Worm (Caenorhabditis elegans) whole organism, L3 larva: Measurements from ENCODE around the gene Y53F4B.5.

ENCODE experiments used
- ama-1 ChIP-seq: fragments of 150-350 bp; optimal IDR thresholded peaks from 2 replicates; lab custom pipeline; 2018
- ceh-16 ChIP-seq: sonication (generic microtip); optimal IDR thresholded peaks from 2 replicates; lab custom pipeline; 2017; ENCODE audit warnings: missing biosample characterization, missing genetic modification characterization
- ceh-28 ChIP-seq: fragments of 150-350 bp; optimal IDR thresholded peaks from 2 replicates; lab custom pipeline; 2014; ENCODE audit warnings: missing biosample characterization, missing genetic modification reagents, missing genetic modification characterization
- ceh-82 ChIP-seq: fragments of 150-350 bp; optimal IDR thresholded peaks from 2 replicates; lab custom pipeline; 2014; ENCODE audit warnings: missing biosample characterization, missing genetic modification characterization
- ceh-9 ChIP-seq: sonication (generic microtip); optimal IDR thresholded peaks from 2 replicates; lab custom pipeline; 2018; ENCODE audit warnings: missing biosample characterization, missing genetic modification characterization
- daf-12 ChIP-seq: fragments of 150-350 bp; optimal IDR thresholded peaks from 2 replicates; lab custom pipeline; 2014; ENCODE audit warnings: missing biosample characterization, missing genetic modification reagents, missing genetic modification characterization
- egl-27 ChIP-seq: sonication (generic microtip); optimal IDR thresholded peaks from 4 replicates; lab custom pipeline; 2017; ENCODE audit warnings: missing biosample characterization, missing genetic modification reagents, missing genetic modification characterization
- egl-5 ChIP-seq: fragments of 150-350 bp; optimal IDR thresholded peaks from 2 replicates; lab custom pipeline; 2017; ENCODE audit warnings: missing biosample characterization, missing genetic modification reagents, missing genetic modification characterization, inconsistent platforms
- elt-1 ChIP-seq: fragments of 150-350 bp; optimal IDR thresholded peaks from 2 replicates; lab custom pipeline; 2014; ENCODE audit warnings: missing biosample characterization, missing genetic modification characterization
- elt-2 ChIP-seq: sonication (generic microtip); optimal IDR thresholded peaks from 2 replicates; lab custom pipeline; 2016; ENCODE audit warnings: missing genetic modification reagents, mild to moderate bottlenecking, missing genetic modification characterization, missing compliant biosample characterization
- elt-3 ChIP-seq, 3 experiments: fragments of 150-350 bp in 1 of 3; sonication (generic microtip) in 2 of 3; optimal IDR thresholded peaks; 2 replicates in 2 of 3; 4 replicates in 1 of 3; lab custom pipeline; 2014 to 2017; ENCODE audit warnings: missing biosample characterization in 3 of 3, missing genetic modification characterization in 3 of 3
- eor-1 ChIP-seq, 2 experiments: fragments of 150-350 bp; optimal IDR thresholded peaks; 2 replicates each; lab custom pipeline; 2014 to 2018; ENCODE audit warnings: missing biosample characterization in 2 of 2, missing genetic modification characterization in 2 of 2
- fkh-10 ChIP-seq: sonication (generic microtip); optimal IDR thresholded peaks from 2 replicates; lab custom pipeline; 2017; ENCODE audit warnings: missing biosample characterization, missing genetic modification reagents, missing genetic modification characterization
- fkh-2 ChIP-seq: fragments of 150-350 bp; optimal IDR thresholded peaks from 2 replicates; lab custom pipeline; 2014; ENCODE audit warnings: missing biosample characterization, missing genetic modification reagents, missing genetic modification characterization
- fos-1 ChIP-seq: fragments of 150-350 bp; optimal IDR thresholded peaks from 2 replicates; lab custom pipeline; 2014; ENCODE audit warnings: missing biosample characterization, missing genetic modification characterization
- hmg-11 ChIP-seq: sonication (generic microtip); optimal IDR thresholded peaks from 2 replicates; lab custom pipeline; 2016; ENCODE audit warnings: missing genetic modification characterization, missing compliant biosample characterization
- jun-1 ChIP-seq: fragments of 150-350 bp; optimal IDR thresholded peaks from 2 replicates; lab custom pipeline; 2014; ENCODE audit warnings: missing biosample characterization, missing genetic modification reagents, missing genetic modification characterization
- lin-15B ChIP-seq: fragments of 150-350 bp; optimal IDR thresholded peaks from 2 replicates; lab custom pipeline; 2014; ENCODE audit warnings: missing biosample characterization, missing genetic modification characterization
- lin-39 ChIP-seq: fragments of 150-350 bp; optimal IDR thresholded peaks from 2 replicates; lab custom pipeline; 2018; ENCODE audit warnings: missing biosample characterization, missing genetic modification reagents, missing genetic modification characterization
- lsy-12 ChIP-seq: sonication (generic microtip); optimal IDR thresholded peaks from 2 replicates; lab custom pipeline; 2016; ENCODE audit warnings: mild to moderate bottlenecking, missing genetic modification characterization, missing compliant biosample characterization
- mdl-1 ChIP-seq: fragments of 150-350 bp; optimal IDR thresholded peaks from 2 replicates; lab custom pipeline; 2014; ENCODE audit warnings: missing biosample characterization, missing genetic modification characterization
- mml-1 ChIP-seq: fragments of 150-350 bp; sonication (generic microtip); optimal IDR thresholded peaks from 3 replicates; lab custom pipeline; 2014; ENCODE audit warnings: missing biosample characterization, missing genetic modification characterization
- nfya-1 ChIP-seq: sonication (generic microtip); optimal IDR thresholded peaks from 2 replicates; lab custom pipeline; 2017; ENCODE audit warnings: missing genetic modification characterization, mild to moderate bottlenecking, missing compliant biosample characterization, antibody characterized with exemption, moderate library complexity; ENCODE audit not compliant: insufficient read depth
- nhr-11 ChIP-seq: fragments of 150-350 bp; optimal IDR thresholded peaks from 2 replicates; lab custom pipeline; 2014; ENCODE audit warnings: missing biosample characterization, missing genetic modification characterization
- nhr-12 ChIP-seq: fragments of 150-350 bp; optimal IDR thresholded peaks from 2 replicates; lab custom pipeline; 2014; ENCODE audit warnings: missing biosample characterization, missing genetic modification characterization
- nhr-237 ChIP-seq: fragments of 150-350 bp; optimal IDR thresholded peaks from 2 replicates; lab custom pipeline; 2014; ENCODE audit warnings: missing biosample characterization, missing genetic modification characterization
- nhr-25 ChIP-seq: sonication (generic microtip); optimal IDR thresholded peaks from 2 replicates; lab custom pipeline; 2017; ENCODE audit warnings: missing biosample characterization, missing genetic modification characterization
- nhr-28 ChIP-seq: fragments of 150-350 bp; optimal IDR thresholded peaks from 2 replicates; lab custom pipeline; 2014; ENCODE audit warnings: missing biosample characterization, missing genetic modification characterization
- nhr-43 ChIP-seq: sonication (generic microtip); optimal IDR thresholded peaks from 2 replicates; lab custom pipeline; 2016; ENCODE audit warnings: mild to moderate bottlenecking, missing genetic modification characterization, missing compliant biosample characterization; ENCODE audit not compliant: poor library complexity, severe bottlenecking
- nhr-76 ChIP-seq: fragments of 150-350 bp; sonication (generic microtip); optimal IDR thresholded peaks from 5 replicates; lab custom pipeline; 2014; ENCODE audit warnings: missing biosample characterization, missing genetic modification characterization
- nhr-77 ChIP-seq: fragments of 150-350 bp; optimal IDR thresholded peaks from 2 replicates; lab custom pipeline; 2014; ENCODE audit warnings: missing biosample characterization, missing genetic modification characterization
- pha-4 ChIP-seq: fragments of 150-350 bp; optimal IDR thresholded peaks from 2 replicates; lab custom pipeline; 2014; ENCODE audit warnings: missing biosample characterization, missing genetic modification reagents, missing genetic modification characterization
- pqm-1 ChIP-seq: fragments of 150-350 bp; optimal IDR thresholded peaks from 2 replicates; lab custom pipeline; 2017; ENCODE audit warnings: missing biosample characterization, missing genetic modification characterization, inconsistent platforms
- sea-2 ChIP-seq: fragments of 150-350 bp; sonication (generic microtip); optimal IDR thresholded peaks from 4 replicates; lab custom pipeline; 2014; ENCODE audit warnings: missing biosample characterization, missing genetic modification reagents, missing genetic modification characterization
- skn-1 ChIP-seq: fragments of 150-350 bp; optimal IDR thresholded peaks from 2 replicates; lab custom pipeline; 2014; ENCODE audit warnings: missing biosample characterization, missing genetic modification characterization
- snpc-4 ChIP-seq: fragments of 150-350 bp; optimal IDR thresholded peaks from 2 replicates; lab custom pipeline; 2014; ENCODE audit warnings: missing biosample characterization, missing genetic modification characterization
- tbx-2 ChIP-seq: sonication (generic microtip); optimal IDR thresholded peaks from 2 replicates; lab custom pipeline; 2016; ENCODE audit warnings: mild to moderate bottlenecking, missing genetic modification characterization, missing compliant biosample characterization
- unc-39 ChIP-seq: sonication (generic microtip); optimal IDR thresholded peaks from 4 replicates; lab custom pipeline; 2017; ENCODE audit warnings: missing biosample characterization, missing genetic modification characterization
- unc-62 ChIP-seq: fragments of 150-350 bp; sonication (generic microtip); optimal IDR thresholded peaks from 4 replicates; lab custom pipeline; 2014; ENCODE audit warnings: missing biosample characterization, missing genetic modification reagents, missing genetic modification characterization
- ztf-11 ChIP-seq: fragments of 150-350 bp; optimal IDR thresholded peaks from 2 replicates; lab custom pipeline; 2014; ENCODE audit warnings: missing biosample characterization, missing genetic modification characterization
- ztf-4 ChIP-seq: fragments of 150-350 bp; optimal IDR thresholded peaks from 2 replicates; lab custom pipeline; 2014; ENCODE audit warnings: missing biosample characterization, missing genetic modification characterization

Y53F4B.5 gene

ce11 chrII:15025100-15025499 lies 41.3 kb upstream of the Y53F4B.5 start:
- peak; percentile 13 for TF ChIP-seq lin-15B (tag; lab: Kevin White, UChicago)
- TF ChIP-seq egl-5, result no peak

DNA sequence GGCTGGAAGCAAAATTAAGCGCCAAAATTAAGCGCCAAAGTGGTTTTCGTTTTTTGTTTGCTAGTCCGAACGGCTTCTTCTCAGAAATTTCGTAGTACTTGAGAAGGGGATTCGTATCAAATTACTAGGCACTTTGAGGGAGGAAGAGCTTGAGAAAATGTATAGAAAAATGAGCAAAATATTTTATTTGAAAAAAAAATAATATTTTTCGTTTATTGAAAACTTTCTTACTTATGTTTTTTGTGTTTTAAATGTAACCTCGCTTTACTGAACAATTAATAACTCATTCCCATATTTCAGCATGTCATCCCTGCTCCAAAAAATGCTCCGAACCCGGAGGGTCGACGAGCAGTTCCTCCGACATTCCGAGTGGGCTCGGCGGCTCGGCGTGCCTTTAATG lies 35.1 kb upstream of the Y53F4B.5 start, which contains the start of gene Y53F4B.12:
Y53F4B.12 (plus strand) TSS at position 301 of the 400 bp plus-strand sequence.
- TF ChIP-seq ceh-28 (no peak), unc-39 (tag; lab: Kevin White, UChicago) (no peak), elt-3 (tag; optimal IDR thresholded peaks at IDR 0.05; lab: Kevin White, UChicago) (no peak), unc-62 (GFP tag; lab: Kevin White, UChicago) (no peak), sea-2 (GFP tag; lab: Kevin White, UChicago) (no peak), elt-1 (tag; lab: Kevin White, UChicago) (no peak), ceh-16 (tag; lab: Kevin White, UChicago) (no peak), lin-39 (tag; lab: Kevin White, UChicago) (no peak), mdl-1 (no peak), snpc-4 (no peak), nhr-11 (tag; lab: Kevin White, UChicago) (no peak), eor-1 (tag; optimal IDR thresholded peaks at IDR 0.05; lab: Kevin White, UChicago) (no peak), jun-1 (tag; lab: Kevin White, UChicago) (no peak), ama-1 (lab: Kevin White, UChicago) (no peak), fkh-2 (no peak), pqm-1 (no peak), ceh-9 (tag; lab: Kevin White, UChicago) (no peak), nfya-1 (tag; lab: Kevin White, UChicago) (no peak), hmg-11 (no peak), nhr-25 (tag; lab: Kevin White, UChicago) (no peak)

DNA sequence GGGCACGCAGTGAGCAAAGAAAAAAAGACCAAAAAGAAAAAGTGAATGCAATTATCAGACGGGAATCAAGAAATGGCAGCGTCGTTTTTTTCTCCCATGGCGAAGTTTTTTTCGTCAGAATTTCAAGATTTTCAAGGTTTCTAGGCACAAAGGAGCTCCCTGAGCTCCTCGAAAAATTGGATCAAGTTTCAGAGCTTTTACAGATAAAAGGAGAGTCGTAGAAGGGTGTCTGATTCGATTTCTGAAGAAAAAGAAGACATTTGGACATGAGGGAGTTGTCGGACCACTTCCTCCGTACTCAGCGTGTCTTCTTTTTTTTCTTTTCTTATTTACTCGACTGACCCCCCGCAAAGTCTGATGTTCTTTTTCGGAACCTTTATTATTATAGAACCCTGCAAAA lies 31.9 kb upstream of the Y53F4B.5 start:
- peak; percentile 23 for TF ChIP-seq fkh-10 (GFP tag; lab: Kevin White, UChicago)
- TF ChIP-seq pqm-1, result no peak

DNA sequence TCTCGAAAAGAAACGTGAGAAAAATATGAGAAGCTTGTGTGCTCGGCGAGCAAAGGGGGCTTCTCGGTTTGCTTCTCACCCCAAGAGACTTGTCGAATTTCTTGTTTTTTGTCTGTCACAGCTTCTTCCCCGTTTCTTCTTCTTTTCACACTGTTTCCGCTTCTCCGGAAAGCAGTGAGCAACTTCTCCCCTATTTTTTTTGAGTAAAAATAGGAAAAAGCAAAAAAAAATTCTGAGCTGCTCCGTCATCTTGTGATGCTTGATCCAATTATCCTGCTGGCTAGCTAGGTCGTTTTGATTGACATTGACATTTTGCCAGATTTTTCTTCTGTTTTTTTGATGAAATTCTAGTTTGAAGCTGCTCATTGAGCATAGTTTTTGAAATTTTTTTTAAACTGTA lies 30.6 kb upstream of the Y53F4B.5 start, which contains the start of gene Y53F4B.51:
Y53F4B.51 (minus strand) TSS at position 63 of the 400 bp plus-strand sequence.
- TF ChIP-seq eor-1 (tag; optimal IDR thresholded peaks at IDR 0.05; lab: Kevin White, UChicago) (no peak), elt-1 (tag; lab: Kevin White, UChicago) (no peak), nhr-237 (no peak), elt-2 (tag; lab: Kevin White, UChicago) (no peak), egl-5 (no peak), fkh-2 (no peak), ceh-28 (no peak), ztf-11 (no peak), sea-2 (GFP tag; lab: Kevin White, UChicago) (no peak), fos-1 (tag; lab: Kevin White, UChicago) (no peak), nhr-77 (tag; lab: Kevin White, UChicago) (no peak), ztf-4 (tag; lab: Kevin White, UChicago) (no peak)

ce11 chrII:15010366-15011235 lies 26.8 kb upstream of the Y53F4B.5 start, which contains the start of the genes Y53F4B.9 and Y53F4B.11:
Gene Y53F4B.9 (minus strand): TSS chrII:15010416.
Gene Y53F4B.11 (plus strand): TSS chrII:15010748.
- TF ChIP-seq tbx-2, result no peak
- no peak for TF ChIP-seq sea-2 (GFP tag; lab: Kevin White, UChicago)
- no peak for TF ChIP-seq mml-1 (tag; lab: Kevin White, UChicago)
- peak; percentile 45 for TF ChIP-seq hmg-11
- TF ChIP-seq unc-62 (GFP tag; lab: Kevin White, UChicago), result no peak
- TF ChIP-seq nhr-11 (tag; lab: Kevin White, UChicago), result no peak
- no peak for TF ChIP-seq fkh-10 (GFP tag; lab: Kevin White, UChicago)
- no peak for TF ChIP-seq nhr-28
- TF ChIP-seq ceh-28, result peak; percentile 59
- TF ChIP-seq lin-39 (tag; lab: Kevin White, UChicago), result peak; percentile 77
- TF ChIP-seq ceh-82 (tag; lab: Kevin White, UChicago), result peak; percentile 47
- TF ChIP-seq pqm-1, result peak; percentile 44
- TF ChIP-seq nhr-12 (tag; lab: Kevin White, UChicago), result no peak
- TF ChIP-seq nhr-43 (tag; lab: Kevin White, UChicago), result no peak
- TF ChIP-seq mdl-1, result no peak
- TF ChIP-seq elt-3 (tag; optimal IDR thresholded peaks at IDR 0.05; lab: Kevin White, UChicago), result no peak
- peak; percentile 93 for TF ChIP-seq lin-15B (tag; lab: Kevin White, UChicago)
- TF ChIP-seq fos-1 (tag; lab: Kevin White, UChicago), result no peak
- TF ChIP-seq jun-1 (tag; lab: Kevin White, UChicago), result peak; percentile 42
- TF ChIP-seq nhr-237, result no peak
- no peak for TF ChIP-seq daf-12 (tag; lab: Kevin White, UChicago)
- TF ChIP-seq unc-39 (tag; lab: Kevin White, UChicago), result no peak
- no peak for TF ChIP-seq fkh-2
- no peak for TF ChIP-seq nhr-76 (tag; lab: Kevin White, UChicago)
- peak; percentile 16 for TF ChIP-seq ama-1 (lab: Kevin White, UChicago)
- TF ChIP-seq egl-27 (tag; lab: Kevin White, UChicago), result no peak
- TF ChIP-seq skn-1, result peak; percentile 31
- peak; percentile 88 for TF ChIP-seq pha-4 (tag; lab: Kevin White, UChicago)
- peak; percentile 59 for TF ChIP-seq nhr-25 (tag; lab: Kevin White, UChicago)
- peak; percentile 85 for TF ChIP-seq snpc-4
- peak; percentile 26 for TF ChIP-seq lsy-12 (tag; lab: Kevin White, UChicago)
